Worm (Caenorhabditis elegans): ENCODE data around the gene ncs-5.

Gene ncs-5

DNA sequence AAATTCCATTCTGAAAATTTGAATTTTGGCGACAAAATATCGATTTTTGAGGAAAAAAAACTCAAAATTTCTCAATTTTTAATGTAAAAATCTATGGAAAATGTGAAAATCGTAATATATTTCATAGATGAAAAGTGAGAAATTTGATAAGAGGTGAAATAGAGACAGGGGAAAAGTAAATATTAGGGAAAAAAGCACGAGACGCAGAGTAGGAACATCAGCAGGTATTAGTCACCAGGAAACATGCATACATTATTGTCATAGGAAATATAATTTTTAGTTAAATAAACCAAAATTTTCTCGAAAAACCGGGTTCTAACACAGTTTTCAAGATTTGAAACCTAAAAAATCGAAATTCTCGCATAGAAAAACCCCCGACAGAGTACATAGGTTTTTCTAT is 18.8 kb upstream of the ncs-5 start, which contains the start of gene nhr-170:
TSS of gene nhr-170 (minus strand) at position 16 of the 400 bp plus-strand sequence.
- TF ChIP-seq ztf-4 (tag; optimal IDR thresholded peaks at IDR 0.05) (no peak), dsc-1 (tag; optimal IDR thresholded peaks at IDR 0.05) (no peak), tlp-1 (tag; optimal IDR thresholded peaks at IDR 0.05) (no peak), pag-3 (tag; optimal IDR thresholded peaks at IDR 0.05; ENCODE audit: borderline replicate concordance, insufficient read depth) (no peak), sox-4 (tag; optimal IDR thresholded peaks at IDR 0.05) (no peak), egl-13 (tag; optimal IDR thresholded peaks at IDR 0.05) (no peak), nhr-11 (tag; optimal IDR thresholded peaks at IDR 0.05) (no peak), sup-37 (GFP tag; optimal IDR thresholded peaks at IDR 0.05) (no peak), isw-1 (GFP tag; IDR thresholded peaks at IDR 0.05) (no peak), fkh-8 (tag; optimal IDR thresholded peaks at IDR 0.05) (no peak), grh-1 (GFP tag; IDR thresholded peaks at IDR 0.05) (no peak), zip-4 (GFP tag; optimal IDR thresholded peaks at IDR 0.05) (no peak), lin-14 (GFP tag; optimal IDR thresholded peaks at IDR 0.05) (no peak), aly-2 (tag; optimal IDR thresholded peaks at IDR 0.05) (no peak), fkh-10 (GFP tag; optimal IDR thresholded peaks at IDR 0.05) (no peak)

ce11 chrV:18802077-18802476 is 17.5 kb upstream of the ncs-5 start, which contains the start of gene C54E10.11:
Gene C54E10.11 (minus strand): TSS chrV:18802177.
- TF ChIP-seq lin-14 (GFP tag; optimal IDR thresholded peaks at IDR 0.05) (no peak), nhr-90 (tag; optimal IDR thresholded peaks at IDR 0.05; ENCODE audit: poor library complexity) (no peak), hpl-2 (GFP tag; optimal IDR thresholded peaks at IDR 0.05) (no peak), nhr-76 (tag; optimal IDR thresholded peaks at IDR 0.05) (no peak), C16A3.4 (tag; optimal IDR thresholded peaks at IDR 0.05) (no peak), zip-4 (GFP tag; optimal IDR thresholded peaks at IDR 0.05) (no peak), lin-39 (tag; optimal IDR thresholded peaks at IDR 0.05) (no peak), unc-130 (tag; optimal IDR thresholded peaks at IDR 0.05) (no peak), lin-15B (tag; optimal IDR thresholded peaks at IDR 0.05) (no peak), irx-1 (tag; optimal IDR thresholded peaks at IDR 0.05) (no peak), snpc-4 (tag; optimal IDR thresholded peaks at IDR 0.05) (no peak), nhr-28 (tag; optimal IDR thresholded peaks at IDR 0.05) (no peak), skn-1 (tag; optimal IDR thresholded peaks at IDR 0.05) (no peak), nhr-85 (tag) (no peak)

DNA sequence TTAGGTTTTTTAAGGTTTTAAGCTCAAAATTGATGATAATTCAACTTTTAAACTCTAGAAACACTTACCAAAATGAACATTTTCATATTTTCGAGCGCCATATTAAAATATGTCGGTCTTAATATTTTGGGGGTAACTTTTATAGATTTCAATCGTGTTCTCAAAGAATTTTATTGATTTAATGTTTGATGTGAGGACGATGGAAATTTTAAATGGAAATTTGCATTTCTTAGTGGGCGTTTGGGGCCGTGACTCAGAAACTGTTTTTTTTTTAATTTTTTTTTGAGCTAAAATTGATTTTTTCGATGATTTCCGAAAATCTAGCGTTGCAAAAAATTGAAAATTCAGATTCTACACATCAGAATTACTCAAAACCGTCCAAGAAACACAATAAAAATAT is 16.3 kb upstream of the ncs-5 start, which contains the start of gene C54E10.10:
TSS of gene C54E10.10 (minus strand) at position 101 of the 400 bp plus-strand sequence.
- TF ChIP-seq nhr-11 (tag; optimal IDR thresholded peaks at IDR 0.05) (no peak), fkh-8 (tag; optimal IDR thresholded peaks at IDR 0.05) (no peak), egl-27 (tag; optimal IDR thresholded peaks at IDR 0.05) (no peak), nhr-90 (tag; optimal IDR thresholded peaks at IDR 0.05; ENCODE audit: poor library complexity) (no peak), unc-30 (tag; optimal IDR thresholded peaks at IDR 0.05) (no peak), lin-13 (GFP tag; optimal IDR thresholded peaks at IDR 0.05) (no peak), efl-1 (optimal IDR thresholded peaks at IDR 0.05) (no peak), efl-1 (GFP tag; optimal IDR thresholded peaks at IDR 0.05 in 1 of 2) (peak in 1 of 2 experiments; percentile 16), snu-23 (GFP tag; optimal IDR thresholded peaks at IDR 0.05) (no peak), vab-15 (tag; optimal IDR thresholded peaks at IDR 0.05) (no peak)

DNA sequence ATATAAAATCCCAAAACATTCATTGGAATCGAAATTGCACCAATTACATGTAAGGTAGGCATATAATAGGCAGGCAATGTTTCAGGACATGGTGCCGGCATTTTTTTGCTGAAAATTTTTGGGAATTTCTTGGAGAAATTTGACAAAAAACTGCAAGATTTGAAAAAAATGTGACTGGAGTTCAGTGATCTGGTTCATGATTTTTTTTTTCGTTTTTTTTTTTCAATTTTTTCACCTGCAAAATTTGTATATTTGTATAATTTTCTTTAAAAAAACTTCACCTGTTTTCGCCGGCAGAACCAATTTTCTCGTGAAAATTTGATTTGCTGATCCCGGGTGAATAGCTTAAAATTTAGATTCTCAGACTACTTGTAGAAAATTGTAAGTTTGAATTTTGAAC is 13.2 kb upstream of the ncs-5 start, which contains the start of gene sri-10:
TSS of gene sri-10 (minus strand) at position 101 of the 400 bp plus-strand sequence.
- no peak for TF ChIP-seq ama-1 (optimal IDR thresholded peaks at IDR 0.05)
- TF ChIP-seq lin-39 (tag; optimal IDR thresholded peaks at IDR 0.05), result no peak
- no peak for TF ChIP-seq vab-15 (tag; optimal IDR thresholded peaks at IDR 0.05)
- no peak for TF ChIP-seq lsy-2 (tag; optimal IDR thresholded peaks at IDR 0.05)
- no peak for TF ChIP-seq sox-4 (tag; optimal IDR thresholded peaks at IDR 0.05)
- no peak for TF ChIP-seq C04F5.9 (tag; optimal IDR thresholded peaks at IDR 0.05)
- TF ChIP-seq fos-1 (tag; optimal IDR thresholded peaks at IDR 0.05), result no peak
- TF ChIP-seq hlh-4 (tag; optimal IDR thresholded peaks at IDR 0.05), result no peak
- TF ChIP-seq nhr-12 (tag; optimal IDR thresholded peaks at IDR 0.05), result no peak
- TF ChIP-seq tbx-2 (tag; optimal IDR thresholded peaks at IDR 0.05), result no peak
- no peak for TF ChIP-seq ceh-63 (GFP tag; optimal IDR thresholded peaks at IDR 0.05)
- no peak for TF ChIP-seq lin-15B (tag; optimal IDR thresholded peaks at IDR 0.05)
- TF ChIP-seq efl-1 (optimal IDR thresholded peaks at IDR 0.05), result no peak
- no peak for TF ChIP-seq efl-1 (GFP tag; optimal IDR thresholded peaks at IDR 0.05 in 1 of 2)
- TF ChIP-seq nhr-84 (tag; optimal IDR thresholded peaks at IDR 0.05), result no peak
- no peak for TF ChIP-seq ztf-4 (tag; optimal IDR thresholded peaks at IDR 0.05)
- no peak for TF ChIP-seq elt-3 (tag; optimal IDR thresholded peaks at IDR 0.05)

Data from whole organism, L1 larva.